Worm (Caenorhabditis elegans): Measurements from ENCODE around the gene Y17G7B.18.

DNA sequence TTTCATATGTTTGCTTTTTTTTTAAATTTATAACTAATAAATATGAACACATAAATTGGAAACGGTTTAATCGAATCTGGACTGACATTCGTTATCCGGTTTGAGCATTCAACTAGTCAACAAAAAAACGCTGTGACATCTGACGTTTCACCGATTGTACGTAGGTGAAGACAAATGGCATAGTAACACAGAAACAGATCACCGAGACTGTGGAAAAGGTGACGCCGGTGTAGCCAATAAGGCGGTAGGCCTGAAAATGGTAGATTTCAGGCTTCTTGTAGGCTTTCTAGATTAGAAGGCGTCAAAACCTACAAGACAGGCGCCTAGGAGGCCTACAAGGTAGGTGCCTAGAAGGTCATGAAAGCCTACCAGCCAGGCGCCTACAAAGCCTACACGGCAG is 36.4 kb downstream of the Y17G7B.18 start:
- TF ChIP-seq ama-1 (optimal IDR thresholded peaks at IDR 0.05), result no peak
- no peak for TF ChIP-seq pag-3 (tag; optimal IDR thresholded peaks at IDR 0.05; ENCODE audit: borderline replicate concordance)
- TF ChIP-seq elt-2 (tag; optimal IDR thresholded peaks at IDR 0.05), result no peak
- TF ChIP-seq tbx-2 (tag; optimal IDR thresholded peaks at IDR 0.05), result no peak
- TF ChIP-seq ceh-34 (tag; optimal IDR thresholded peaks at IDR 0.05), result no peak
- TF ChIP-seq hlh-6 (tag; optimal IDR thresholded peaks at IDR 0.05), result no peak
- TF ChIP-seq fkh-10 (GFP tag; optimal IDR thresholded peaks at IDR 0.05), result no peak
